Worm (Caenorhabditis elegans) whole organism, L3 larva: ENCODE data around the gene msrp-3.

Source experiments
- R02D3.7 ChIP-seq: fragments of 150-350 bp; optimal IDR thresholded peaks from 2 replicates; lab custom pipeline; 2014; ENCODE audit warnings: missing biosample characterization, missing genetic modification characterization
- ama-1 ChIP-seq: fragments of 150-350 bp; optimal IDR thresholded peaks from 2 replicates; lab custom pipeline; 2018
- elt-2 ChIP-seq: sonication (generic microtip); optimal IDR thresholded peaks from 2 replicates; lab custom pipeline; 2016; ENCODE audit warnings: missing genetic modification reagents, mild to moderate bottlenecking, missing genetic modification characterization, missing compliant biosample characterization
- elt-3 ChIP-seq, 3 experiments: fragments of 150-350 bp in 1 of 3; sonication (generic microtip) in 2 of 3; optimal IDR thresholded peaks; 2 replicates in 2 of 3; 4 replicates in 1 of 3; lab custom pipeline; 2014 to 2017; ENCODE audit warnings: missing biosample characterization in 3 of 3, missing genetic modification characterization in 3 of 3
- nfya-1 ChIP-seq: sonication (generic microtip); optimal IDR thresholded peaks from 2 replicates; lab custom pipeline; 2017; ENCODE audit warnings: missing genetic modification characterization, mild to moderate bottlenecking, missing compliant biosample characterization, antibody characterized with exemption, moderate library complexity; ENCODE audit not compliant: insufficient read depth
- nhr-237 ChIP-seq: fragments of 150-350 bp; optimal IDR thresholded peaks from 2 replicates; lab custom pipeline; 2014; ENCODE audit warnings: missing biosample characterization, missing genetic modification characterization
- nhr-25 ChIP-seq: sonication (generic microtip); optimal IDR thresholded peaks from 2 replicates; lab custom pipeline; 2017; ENCODE audit warnings: missing biosample characterization, missing genetic modification characterization
- nhr-67 ChIP-seq: fragments of 150-350 bp; optimal IDR thresholded peaks from 2 replicates; lab custom pipeline; 2014; ENCODE audit warnings: missing biosample characterization, missing genetic modification characterization
- nhr-76 ChIP-seq: fragments of 150-350 bp; sonication (generic microtip); optimal IDR thresholded peaks from 5 replicates; lab custom pipeline; 2014; ENCODE audit warnings: missing biosample characterization, missing genetic modification characterization
- unc-39 ChIP-seq: sonication (generic microtip); optimal IDR thresholded peaks from 4 replicates; lab custom pipeline; 2017; ENCODE audit warnings: missing biosample characterization, missing genetic modification characterization

ce11 chrII:786938-787337 lies 27.7 kb downstream of the msrp-3 start, which contains the start of gene F46F5.16:
- TF ChIP-seq elt-3 (tag; optimal IDR thresholded peaks at IDR 0.05; lab: Kevin White, UChicago) (no peak), nhr-76 (tag; lab: Kevin White, UChicago) (no peak), elt-2 (tag; lab: Kevin White, UChicago) (no peak), unc-39 (no peak), nhr-237 (tag; lab: Kevin White, UChicago) (no peak), nhr-25 (tag; lab: Kevin White, UChicago) (no peak), nhr-67 (tag; lab: Kevin White, UChicago) (no peak), nfya-1 (tag; lab: Kevin White, UChicago) (no peak), ama-1 (lab: Kevin White, UChicago) (no peak), R02D3.7 (tag; lab: Kevin White, UChicago) (no peak)
